Fruit fly (Drosophila melanogaster) whole organism, embryonic: ENCODE measurements around the gene CG15891.

Source experiments
- Ada2b ChIP-seq: fragments of 200-800 bp; sonication (Bioruptor generic); IDR thresholded peaks from 2 replicates; pipeline ENCODE4 v1.3.6; 2022; ENCODE audit warnings: missing biosample characterization, missing genetic modification characterization
- Bteb2 ChIP-seq: fragments of 200-800 bp; sonication (Bioruptor generic); optimal IDR thresholded peaks from 2 replicates; lab custom pipeline; 2016; ENCODE audit warnings: missing biosample characterization, missing genetic modification characterization
- CG10274 ChIP-seq: fragments of 200-800 bp; sonication (Bioruptor generic); optimal IDR thresholded peaks from 3 replicates; lab custom pipeline; 2017; ENCODE audit warnings: missing biosample characterization, mild to moderate bottlenecking, missing genetic modification characterization
- CG12942 ChIP-seq: fragments of 200-800 bp; sonication (Bioruptor generic); optimal IDR thresholded peaks from 3 replicates; lab custom pipeline; 2016; ENCODE audit warnings: missing biosample characterization, missing genetic modification characterization
- CG13296 ChIP-seq: fragments of 200-800 bp; sonication (Bioruptor generic); optimal IDR thresholded peaks from 3 replicates; lab custom pipeline; 2018; ENCODE audit warnings: missing biosample characterization, mild to moderate bottlenecking, missing genetic modification characterization
- CG16863 ChIP-seq: fragments of 200-800 bp; sonication (Bioruptor generic); optimal IDR thresholded peaks from 3 replicates; lab custom pipeline; 2016; ENCODE audit warnings: missing biosample characterization, missing genetic modification characterization
- CG17359 ChIP-seq: fragments of 200-800 bp; sonication (Bioruptor generic); optimal IDR thresholded peaks from 3 replicates; lab custom pipeline; 2018; ENCODE audit warnings: missing biosample characterization, mild to moderate bottlenecking, missing genetic modification characterization, moderate library complexity
- CG17829 ChIP-seq: fragments of 200-800 bp; optimal IDR thresholded peaks from 2 replicates; lab custom pipeline; 2019; ENCODE audit warnings: missing biosample characterization, mild to moderate bottlenecking, missing genetic modification characterization, moderate library complexity
- CG18262 ChIP-seq: fragments of 200-800 bp; optimal IDR thresholded peaks from 3 replicates; lab custom pipeline; 2019; ENCODE audit warnings: missing biosample characterization, mild to moderate bottlenecking, missing genetic modification characterization, moderate library complexity
- CG18764 ChIP-seq: fragments of 200-800 bp; sonication (Bioruptor generic); optimal IDR thresholded peaks from 3 replicates; lab custom pipeline; 2016; ENCODE audit warnings: missing biosample characterization, missing genetic modification characterization
- CG2889 ChIP-seq: fragments of 200-800 bp; sonication (Bioruptor generic); IDR thresholded peaks from 3 replicates; pipeline ENCODE4 v1.3.6; 2022; ENCODE audit warnings: missing biosample characterization, missing genetic modification characterization
- CG30020 ChIP-seq: fragments of 200-800 bp; optimal IDR thresholded peaks from 2 replicates; lab custom pipeline; 2019; ENCODE audit warnings: missing biosample characterization, mild to moderate bottlenecking, missing genetic modification characterization, moderate library complexity
- CG3407 ChIP-seq: fragments of 200-800 bp; sonication (Bioruptor generic); optimal IDR thresholded peaks from 2 replicates; lab custom pipeline; 2018; ENCODE audit warnings: missing biosample characterization, mild to moderate bottlenecking, missing genetic modification characterization
- CG3847 ChIP-seq: fragments of 200-800 bp; sonication (Bioruptor generic); IDR thresholded peaks from 2 replicates; pipeline ENCODE4 v1.3.6; 2022; ENCODE audit warnings: missing biosample characterization, missing genetic modification characterization
- CG4854 ChIP-seq: fragments of 200-800 bp; sonication (Bioruptor generic); optimal IDR thresholded peaks from 2 replicates; lab custom pipeline; 2016; ENCODE audit warnings: missing biosample characterization, missing genetic modification characterization, inconsistent platforms
- CG5245 ChIP-seq: fragments of 200-800 bp; sonication (Bioruptor generic); optimal IDR thresholded peaks from 3 replicates; lab custom pipeline; 2016; ENCODE audit warnings: missing biosample characterization, missing genetic modification characterization
- CG7745 ChIP-seq: fragments of 200-800 bp; sonication (Bioruptor generic); optimal IDR thresholded peaks from 2 replicates; lab custom pipeline; 2018; ENCODE audit warnings: missing biosample characterization, mild to moderate bottlenecking, missing genetic modification characterization, moderate library complexity
- CG8359 ChIP-seq: fragments of 200-800 bp; sonication (Bioruptor generic); optimal IDR thresholded peaks from 2 replicates; lab custom pipeline; 2017; ENCODE audit warnings: missing biosample characterization, mild to moderate bottlenecking, missing genetic modification characterization, borderline replicate concordance
- CG8924 ChIP-seq: fragments of 200-800 bp; optimal IDR thresholded peaks from 3 replicates; lab custom pipeline; 2019; ENCODE audit warnings: missing biosample characterization, mild to moderate bottlenecking, missing genetic modification characterization, moderate library complexity
- CG9437 ChIP-seq: fragments of 200-800 bp; sonication (Bioruptor generic); optimal IDR thresholded peaks from 2 replicates; lab custom pipeline; 2018; ENCODE audit warnings: missing biosample characterization, mild to moderate bottlenecking, missing genetic modification characterization
- CG9797 ChIP-seq: fragments of 200-800 bp; sonication (Bioruptor generic); optimal IDR thresholded peaks from 3 replicates; lab custom pipeline; 2018; ENCODE audit warnings: missing biosample characterization, mild to moderate bottlenecking, missing genetic modification characterization
- D19A ChIP-seq: fragments of 200-800 bp; optimal IDR thresholded peaks from 3 replicates; lab custom pipeline; 2019; ENCODE audit warnings: missing biosample characterization, mild to moderate bottlenecking, missing genetic modification characterization, moderate library complexity
- Doc2 ChIP-seq: fragments of 200-800 bp; sonication (Bioruptor generic); IDR thresholded peaks from 2 replicates; pipeline ENCODE4 v1.3.6; 2022; ENCODE audit warnings: missing biosample characterization, missing genetic modification characterization
- Drgx ChIP-seq: fragments of 200-800 bp; sonication (Bioruptor generic); IDR thresholded peaks from 2 replicates; pipeline ENCODE4 v1.3.6; 2022; ENCODE audit warnings: missing biosample characterization, missing genetic modification characterization
- HHEX ChIP-seq: fragments of 200-800 bp; sonication (Bioruptor generic); optimal IDR thresholded peaks from 3 replicates; lab custom pipeline; 2017; ENCODE audit warnings: missing biosample characterization, mild to moderate bottlenecking, missing genetic modification characterization, missing genetic modification reagents
- HLH54F ChIP-seq: fragments of 200-800 bp; sonication (Bioruptor generic); optimal IDR thresholded peaks from 3 replicates; lab custom pipeline; 2016; ENCODE audit warnings: missing biosample characterization, missing genetic modification characterization
- HmgD ChIP-seq: fragments of 200-800 bp; sonication (Bioruptor generic); optimal IDR thresholded peaks from 3 replicates; lab custom pipeline; 2016; ENCODE audit warnings: missing biosample characterization, missing genetic modification characterization
- Lim3 ChIP-seq: fragments of 200-800 bp; sonication (Bioruptor generic); IDR thresholded peaks from 2 replicates; pipeline ENCODE4 v1.3.6; 2022; ENCODE audit warnings: missing biosample characterization, missing genetic modification characterization
- Lpt ChIP-seq: fragments of >200 bp; optimal IDR thresholded peaks from 2 replicates; lab custom pipeline; 2018; ENCODE audit warnings: missing biosample characterization, missing genetic modification characterization
- Med ChIP-seq: fragments of 200-800 bp; sonication (Bioruptor generic); peaks from one replicate; lab custom pipeline; 2016; ENCODE audit warnings: missing biosample characterization, missing genetic modification characterization, mild to moderate bottlenecking, inconsistent platforms, moderate library complexity
- Myb ChIP-seq: fragments of 200-800 bp; sonication (Bioruptor generic); optimal IDR thresholded peaks from 2 replicates; lab custom pipeline; 2016; ENCODE audit warnings: missing biosample characterization, missing genetic modification characterization
- Nf-YB ChIP-seq: fragments of 200-800 bp; sonication (Bioruptor generic); optimal IDR thresholded peaks from 3 replicates; lab custom pipeline; 2019; ENCODE audit warnings: missing biosample characterization, mild to moderate bottlenecking, missing genetic modification characterization, moderate library complexity
- Opbp ChIP-seq: fragments of 200-800 bp; sonication (Bioruptor generic); IDR thresholded peaks from 3 replicates; pipeline ENCODE4 v1.3.6; 2022; ENCODE audit warnings: missing biosample characterization, missing genetic modification characterization; ENCODE audit not compliant: partially characterized antibody
- Ptx1 ChIP-seq: fragments of 200-800 bp; sonication (Bioruptor generic); IDR thresholded peaks from 2 replicates; pipeline ENCODE4 v1.3.6; 2022; ENCODE audit warnings: missing biosample characterization, missing genetic modification characterization
- Six4 ChIP-seq: fragments of 200-800 bp; sonication (Bioruptor generic); optimal IDR thresholded peaks from 2 replicates; lab custom pipeline; 2016; ENCODE audit warnings: missing biosample characterization, missing genetic modification characterization
- Xbp1 ChIP-seq: fragments of 200-800 bp; sonication (Bioruptor generic); optimal IDR thresholded peaks from 3 replicates; lab custom pipeline; 2016; ENCODE audit warnings: missing biosample characterization, mild to moderate bottlenecking, missing genetic modification characterization
- Xrp1 ChIP-seq: fragments of 200-800 bp; sonication (Bioruptor generic); IDR thresholded peaks from 2 replicates; pipeline ENCODE4 v1.3.6; 2022; ENCODE audit warnings: missing biosample characterization, missing genetic modification characterization
- ash1 ChIP-seq: fragments of 200-800 bp; sonication (Bioruptor generic); optimal IDR thresholded peaks from 2 replicates; lab custom pipeline; 2018; ENCODE audit warnings: missing biosample characterization, mild to moderate bottlenecking, missing genetic modification characterization
- btn ChIP-seq: fragments of 200-800 bp; sonication (Bioruptor generic); optimal IDR thresholded peaks from 2 replicates; lab custom pipeline; 2016; ENCODE audit warnings: missing biosample characterization, missing genetic modification characterization
- chn ChIP-seq: fragments of 200-800 bp; sonication (Bioruptor generic); optimal IDR thresholded peaks from 2 replicates; lab custom pipeline; 2016; ENCODE audit warnings: missing biosample characterization, missing genetic modification characterization
- ci ChIP-seq: fragments of 200-800 bp; sonication (Bioruptor generic); IDR thresholded peaks from 3 replicates; pipeline ENCODE4 v1.3.6; 2022; ENCODE audit warnings: missing biosample characterization, missing genetic modification characterization
- fd102C ChIP-seq: fragments of 200-800 bp; sonication (Bioruptor generic); optimal IDR thresholded peaks from 2 replicates; lab custom pipeline; 2018; ENCODE audit warnings: missing biosample characterization, mild to moderate bottlenecking, missing genetic modification characterization, moderate library complexity
- gce ChIP-seq: fragments of 200-800 bp; sonication (Bioruptor generic); IDR thresholded peaks from 3 replicates; pipeline ENCODE4 v1.3.6; 2022; ENCODE audit warnings: missing biosample characterization, missing genetic modification characterization
- ind ChIP-seq: fragments of 200-800 bp; sonication (Bioruptor generic); optimal IDR thresholded peaks from 3 replicates; lab custom pipeline; 2016; ENCODE audit warnings: missing biosample characterization, missing genetic modification characterization
- jing ChIP-seq: fragments of 200-800 bp; sonication (Bioruptor generic); optimal IDR thresholded peaks from 2 replicates; lab custom pipeline; 2018; ENCODE audit warnings: missing biosample characterization, mild to moderate bottlenecking, missing genetic modification characterization
- klu ChIP-seq: fragments of 200-800 bp; sonication (Bioruptor generic); IDR thresholded peaks from 2 replicates; pipeline ENCODE4 v1.3.6; 2022; ENCODE audit warnings: missing biosample characterization, missing genetic modification characterization
- kni ChIP-seq: fragments of 200-800 bp; sonication (Bioruptor generic); optimal IDR thresholded peaks from 3 replicates; lab custom pipeline; 2017; ENCODE audit warnings: mild to moderate bottlenecking, missing biosample characterization, missing genetic modification reagents, missing genetic modification characterization
- odd ChIP-seq: fragments of 200-800 bp; sonication (Bioruptor generic); optimal IDR thresholded peaks from 2 replicates; lab custom pipeline; 2017; ENCODE audit warnings: missing biosample characterization, mild to moderate bottlenecking, missing genetic modification characterization
- pb ChIP-seq: fragments of 200-800 bp; sonication (Bioruptor generic); optimal IDR thresholded peaks from 3 replicates; lab custom pipeline; 2016; ENCODE audit warnings: missing biosample characterization, missing genetic modification characterization
- sisA ChIP-seq: fragments of 200-800 bp; sonication (Bioruptor generic); IDR thresholded peaks from 2 replicates; pipeline ENCODE4 v1.3.6; 2022; ENCODE audit warnings: missing biosample characterization, missing genetic modification characterization
- so ChIP-seq: fragments of 200-800 bp; sonication (Bioruptor generic); IDR thresholded peaks from 3 replicates; pipeline ENCODE4 v1.3.6; 2022; ENCODE audit warnings: missing biosample characterization, missing genetic modification characterization
- toy ChIP-seq: fragments of 200-800 bp; sonication (Bioruptor generic); IDR thresholded peaks from 2 replicates; pipeline ENCODE4 v1.3.6; 2022; ENCODE audit warnings: missing biosample characterization, missing genetic modification characterization

Gene CG15891

DNA sequence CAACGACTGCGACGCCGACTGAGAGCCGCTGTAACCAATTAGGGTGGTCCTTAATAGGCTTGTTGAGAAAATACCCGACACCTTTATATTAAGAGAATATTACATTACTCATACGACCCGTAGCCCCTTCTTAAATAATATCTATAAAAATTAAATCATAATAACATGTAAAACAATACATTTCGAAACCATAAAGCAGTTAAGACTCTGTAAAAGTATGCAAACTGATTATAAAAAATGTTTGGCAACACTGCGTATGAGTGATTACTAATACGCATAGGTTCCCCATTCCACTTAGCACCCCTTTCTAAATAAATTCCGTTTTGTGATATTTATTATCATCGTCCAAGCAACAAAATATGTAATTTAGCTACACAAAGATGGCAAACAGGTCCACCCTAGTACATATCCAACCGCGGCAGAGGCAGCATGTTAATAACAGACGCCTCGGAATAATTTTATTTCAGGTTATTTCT is 45.5 kb upstream of the CG15891 start (continued):
- TF ChIP-seq CG18764 (peak; percentile 38), ash1 (GFP tag; lab: Kevin White, UChicago) (no peak), kni (GFP tag; lab: Kevin White, UChicago) (peak; percentile 19), CG3407 (GFP tag; lab: Kevin White, UChicago) (peak; percentile 50), CG16863 (GFP tag; lab: Kevin White, UChicago) (peak; percentile 37), toy (GFP tag; lab: Robert Waterston, UW) (no peak), CG9437 (GFP tag; lab: Kevin White, UChicago) (peak; percentile 71), Med (GFP tag; lab: Kevin White, UChicago) (peak; percentile 81), CG13296 (GFP tag; lab: Kevin White, UChicago) (peak; percentile 83), CG3847 (GFP tag; lab: Robert Waterston, UW) (no peak; the same call in 1 of the 2 replicates), Bteb2 (GFP tag; lab: Kevin White, UChicago) (peak; percentile 7), jing (GFP tag; lab: Kevin White, UChicago) (peak; percentile 9), CG30020 (tag; lab: Kevin White, UChicago) (peak; percentile 34), Myb (no peak), CG18262 (peak; percentile 82), CG2889 (GFP tag; lab: Robert Waterston, UW) (no peak), chn (GFP tag; lab: Kevin White, UChicago) (no peak), CG17829 (tag; lab: Kevin White, UChicago) (peak; percentile 64), ind (GFP tag; lab: Kevin White, UChicago) (peak; percentile 74), Six4 (GFP tag; lab: Kevin White, UChicago) (peak; percentile 29), Drgx (GFP tag; lab: Robert Waterston, UW) (peak; percentile 60), HmgD (GFP tag; lab: Kevin White, UChicago) (no peak), Xbp1 (GFP tag; lab: Kevin White, UChicago) (peak; percentile 56), CG5245 (GFP tag; lab: Kevin White, UChicago) (peak; percentile 61), CG9797 (GFP tag; lab: Kevin White, UChicago) (no peak), btn (GFP tag; lab: Kevin White, UChicago) (peak; percentile 28), Nf-YB (GFP tag; lab: Kevin White, UChicago) (peak; percentile 69), CG7745 (no peak), Lpt (GFP tag; lab: Kevin White, UChicago) (no peak), sisA (no peak), Doc2 (no peak), CG10274 (peak; percentile 52), Lim3 (GFP tag; lab: Robert Waterston, UW) (no peak), Ada2b (GFP tag; lab: Robert Waterston, UW) (0 out of 2 replicates have a peak, but pooled peaks have one; percentile 7), gce (GFP tag; lab: Robert Waterston, UW) (no peak), ci (GFP tag; lab: Robert Waterston, UW) (0 out of 3 replicates have a peak, but pooled peaks have one; percentile 22), Opbp (GFP tag; lab: Robert Waterston, UW) (no peak), CG12942 (GFP tag; lab: Kevin White, UChicago) (peak; percentile 11), CG8924 (peak; percentile 84), Ptx1 (peak; percentile 67), pb (GFP tag; lab: Kevin White, UChicago) (no peak), HHEX (GFP tag; lab: Kevin White, UChicago) (peak; percentile 77), D19A (peak; percentile 70), klu (GFP tag; lab: Robert Waterston, UW) (peak; percentile 40; the same call in 1 of the 2 replicates), HLH54F (GFP tag; lab: Kevin White, UChicago) (peak; percentile 31), CG8359 (GFP tag; lab: Kevin White, UChicago) (peak; percentile 47), CG4854 (GFP tag; lab: Kevin White, UChicago) (peak; percentile 37), so (peak; percentile 53; the same call in 2 of the 3 replicates), CG17359 (tag; lab: Kevin White, UChicago) (peak; percentile 68), Xrp1 (GFP tag; lab: Robert Waterston, UW) (peak; percentile 66), fd102C (no peak), odd (peak; percentile 87)
